Worm (Caenorhabditis elegans): ENCODE data around the gene bir-2.

bir-2 gene

DNA sequence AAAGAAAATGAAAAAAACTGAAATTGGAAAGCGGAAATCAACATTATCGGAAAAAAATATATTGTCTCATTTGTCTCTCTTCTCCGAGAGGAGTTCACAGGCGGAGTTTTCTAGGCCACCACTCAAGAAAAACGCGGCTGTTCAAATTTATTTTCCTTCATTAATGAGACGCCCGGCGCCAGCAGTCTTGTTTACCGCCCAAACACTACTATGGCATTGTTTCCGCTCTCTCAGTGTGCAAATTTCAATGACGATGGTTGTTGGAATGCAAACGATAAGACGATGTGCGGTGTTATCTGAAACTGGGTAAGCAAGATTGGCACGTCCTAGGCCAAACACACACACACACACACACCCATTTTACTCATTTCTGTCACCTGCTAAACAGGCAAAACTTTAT lies 11.9 kb upstream of the bir-2 start, which contains the start of gene cav-2 (continued):
- TF ChIP-seq ztf-7 (tag; optimal IDR thresholded peaks at IDR 0.05) = peak; percentile 56
- TF ChIP-seq mxl-2 (GFP tag; conservative IDR thresholded peaks at IDR 0.05) = no peak
- TF ChIP-seq zfp-2 (tag; optimal IDR thresholded peaks at IDR 0.05) = no peak
- no peak for TF ChIP-seq F26F4.8 (GFP tag; conservative IDR thresholded peaks at IDR 0.05)
- no peak for TF ChIP-seq ceh-82 (tag; optimal IDR thresholded peaks at IDR 0.05)
- no peak for TF ChIP-seq D1046.2 (GFP tag; IDR thresholded peaks at IDR 0.05)
- TF ChIP-seq cey-2 (tag; optimal IDR thresholded peaks at IDR 0.05; ENCODE audit: borderline replicate concordance, insufficient read depth) = no peak
- peak; percentile 64 for TF ChIP-seq hmg-1.1 (GFP tag; IDR thresholded peaks at IDR 0.05)
- TF ChIP-seq daf-16 (GFP tag; optimal IDR thresholded peaks at IDR 0.05) = peak in 1 of 2 experiments; percentile 65
- TF ChIP-seq daf-16 (tag; optimal IDR thresholded peaks at IDR 0.05) = peak; percentile 100
- no peak for TF ChIP-seq vab-7 (GFP tag; IDR thresholded peaks at IDR 0.05)
- no peak for TF ChIP-seq set-16 (GFP tag; IDR thresholded peaks at IDR 0.05)
- no peak for TF ChIP-seq zip-11 (GFP tag; IDR thresholded peaks at IDR 0.05)
- no peak for TF ChIP-seq fkh-10 (GFP tag; optimal IDR thresholded peaks at IDR 0.05)
- no peak for TF ChIP-seq Y5F2A.4 (GFP tag; optimal IDR thresholded peaks at IDR 0.05)
- TF ChIP-seq daf-12 (tag; optimal IDR thresholded peaks at IDR 0.05) = no peak
- no peak for TF ChIP-seq fos-1 (tag; optimal IDR thresholded peaks at IDR 0.05)
- TF ChIP-seq lir-3 (tag; optimal IDR thresholded peaks at IDR 0.05) = no peak
- no peak for TF ChIP-seq skn-1 (tag; optimal IDR thresholded peaks at IDR 0.05)
- TF ChIP-seq nhr-28 (tag; optimal IDR thresholded peaks at IDR 0.05) = peak; percentile 79
- TF ChIP-seq php-3 (GFP tag; IDR thresholded peaks at IDR 0.05) = no peak
- no peak for TF ChIP-seq lin-15B (tag; optimal IDR thresholded peaks at IDR 0.05)
- peak; percentile 69 for TF ChIP-seq hlh-30 (tag; optimal IDR thresholded peaks at IDR 0.05; ENCODE audit: insufficient read depth)
- peak; percentile 40 for TF ChIP-seq nhr-77 (tag; optimal IDR thresholded peaks at IDR 0.05)
- peak; percentile 94 for TF ChIP-seq pqm-1 (tag; optimal IDR thresholded peaks at IDR 0.05)
- TF ChIP-seq daf-8 (GFP tag; IDR thresholded peaks at IDR 0.05) = no peak
- TF ChIP-seq zip-2 (tag; optimal IDR thresholded peaks at IDR 0.05) = no peak
- peak in 1 of 2 experiments; percentile 8; a peak in 1 of 4 replicates for TF ChIP-seq madf-5 (GFP tag; IDR thresholded peaks at IDR 0.05)
- peak; percentile 61; the same call in 1 of the 2 replicates for TF ChIP-seq zfp-3 (GFP tag; conservative IDR thresholded peaks at IDR 0.05)
- no peak for TF ChIP-seq nhr-10 (tag; optimal IDR thresholded peaks at IDR 0.05)
- peak; percentile 81 for TF ChIP-seq lin-1 (GFP tag; IDR thresholded peaks at IDR 0.05)
- TF ChIP-seq F49E8.2 (tag; optimal IDR thresholded peaks at IDR 0.05; ENCODE audit: borderline replicate concordance) = no peak
- peak; percentile 89 for TF ChIP-seq nhr-6 (tag; optimal IDR thresholded peaks at IDR 0.05)
- peak; percentile 54; the same call in 1 of the 2 replicates for TF ChIP-seq T26A8.4 (GFP tag; IDR thresholded peaks at IDR 0.05)
- no peak for TF ChIP-seq ctbp-1 (GFP tag; IDR thresholded peaks at IDR 0.05)
- TF ChIP-seq aha-1 (tag) = peak; percentile 98
- TF ChIP-seq unc-62 (GFP tag; optimal IDR thresholded peaks at IDR 0.05 in 1 of 2) = no peak
- TF ChIP-seq unc-62 (tag; optimal IDR thresholded peaks at IDR 0.05) = no peak
- no peak for TF ChIP-seq unc-39 (tag; optimal IDR thresholded peaks at IDR 0.05)
- no peak for TF ChIP-seq tag-97 (GFP tag; IDR thresholded peaks at IDR 0.05)
- TF ChIP-seq duxl-1 (tag; optimal IDR thresholded peaks at IDR 0.05; ENCODE audit: poor library complexity) = peak; percentile 44
- no peak for TF ChIP-seq Y75B8A.6 (GFP tag; IDR thresholded peaks at IDR 0.05)
- TF ChIP-seq mdl-1 (tag; optimal IDR thresholded peaks at IDR 0.05) = peak in 1 of 2 experiments; percentile 54
- peak; percentile 97 for TF ChIP-seq dpl-1 (GFP tag; optimal IDR thresholded peaks at IDR 0.05)
- TF ChIP-seq Y48G9A.11 (GFP tag; IDR thresholded peaks at IDR 0.05) = peak; percentile 72
- TF ChIP-seq mdt-29 (GFP tag; IDR thresholded peaks at IDR 0.05) = peak; percentile 58; the same call in 1 of the 2 replicates
- TF ChIP-seq ZK337.2 (GFP tag; IDR thresholded peaks at IDR 0.05) = peak; percentile 87
- peak; percentile 71 for TF ChIP-seq mep-1 (tag; optimal IDR thresholded peaks at IDR 0.05)
- no peak for TF ChIP-seq attf-4 (tag; optimal IDR thresholded peaks at IDR 0.05)
- TF ChIP-seq F37D6.2 (tag; optimal IDR thresholded peaks at IDR 0.05) = no peak
- peak; percentile 63 for TF ChIP-seq nhr-102 (tag; optimal IDR thresholded peaks at IDR 0.05)
- no peak for TF ChIP-seq ZK546.5 (tag; optimal IDR thresholded peaks at IDR 0.05)
- TF ChIP-seq snpc-1.2 (GFP tag; IDR thresholded peaks at IDR 0.05) = no peak
